Worm (Caenorhabditis elegans): Measurements from ENCODE around the gene F18G5.6.

Gene F18G5.6

DNA sequence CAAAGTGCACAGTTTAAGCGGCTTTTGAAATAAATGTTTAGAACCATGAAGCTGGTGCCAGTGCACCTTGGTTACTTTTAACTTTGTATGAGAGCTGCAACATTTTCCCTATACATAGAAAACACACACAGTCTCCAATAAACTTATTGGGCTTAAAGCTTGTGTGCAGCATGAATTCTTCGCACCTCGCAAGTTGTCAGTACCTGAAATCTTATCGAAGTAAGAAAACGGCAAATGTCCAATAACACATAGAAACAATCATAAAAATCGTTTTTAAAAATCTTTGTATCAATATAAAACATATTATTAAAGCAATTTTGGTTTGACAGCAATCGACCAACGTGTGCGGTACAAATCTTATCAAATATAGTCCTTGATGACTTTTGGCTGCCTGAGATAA, 4.2 kb upstream of the F18G5.6 start:
- no peak for TF ChIP-seq egl-27 (tag; optimal IDR thresholded peaks at IDR 0.05)
- peak; percentile 17 for TF ChIP-seq nhr-23 (tag; optimal IDR thresholded peaks at IDR 0.05)
- TF ChIP-seq unc-62 (GFP tag; optimal IDR thresholded peaks at IDR 0.05) = no peak
- TF ChIP-seq nhr-12 (tag; optimal IDR thresholded peaks at IDR 0.05) = no peak
- TF ChIP-seq fkh-2 (tag; optimal IDR thresholded peaks at IDR 0.05) = no peak
- TF ChIP-seq nhr-25 (tag; optimal IDR thresholded peaks at IDR 0.05) = no peak
- no peak for TF ChIP-seq fkh-10 (GFP tag; optimal IDR thresholded peaks at IDR 0.05)

DNA sequence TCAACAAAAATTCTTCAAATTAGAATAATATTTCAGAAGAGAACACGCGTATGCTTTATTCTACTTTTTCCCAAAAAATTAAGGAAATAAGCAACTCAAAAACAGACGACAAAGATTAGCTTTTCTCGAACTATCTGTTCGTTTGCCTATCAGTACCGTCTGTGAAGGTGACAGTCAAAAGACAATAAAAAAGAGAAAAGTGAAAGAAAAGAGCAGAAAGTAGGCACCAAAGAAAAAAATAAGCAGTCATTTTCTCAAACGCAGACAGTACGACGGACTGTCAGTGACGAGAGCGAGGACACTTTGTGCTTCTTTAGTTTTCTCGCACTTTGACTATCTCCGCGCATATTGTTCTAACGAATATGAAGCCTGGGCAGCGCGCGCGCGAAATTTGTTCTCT, 2.4 kb upstream of the F18G5.6 start:
- TF ChIP-seq egl-5 (tag; optimal IDR thresholded peaks at IDR 0.05) = no peak
- peak; percentile 67 for TF ChIP-seq elt-2 (tag; optimal IDR thresholded peaks at IDR 0.05)
- no peak for TF ChIP-seq zag-1 (tag; optimal IDR thresholded peaks at IDR 0.05)
- TF ChIP-seq lin-15B (tag; optimal IDR thresholded peaks at IDR 0.05) = no peak
- no peak for TF ChIP-seq nhr-67 (tag; optimal IDR thresholded peaks at IDR 0.05)
- TF ChIP-seq pha-4 (tag; optimal IDR thresholded peaks at IDR 0.05) = peak; percentile 57

DNA sequence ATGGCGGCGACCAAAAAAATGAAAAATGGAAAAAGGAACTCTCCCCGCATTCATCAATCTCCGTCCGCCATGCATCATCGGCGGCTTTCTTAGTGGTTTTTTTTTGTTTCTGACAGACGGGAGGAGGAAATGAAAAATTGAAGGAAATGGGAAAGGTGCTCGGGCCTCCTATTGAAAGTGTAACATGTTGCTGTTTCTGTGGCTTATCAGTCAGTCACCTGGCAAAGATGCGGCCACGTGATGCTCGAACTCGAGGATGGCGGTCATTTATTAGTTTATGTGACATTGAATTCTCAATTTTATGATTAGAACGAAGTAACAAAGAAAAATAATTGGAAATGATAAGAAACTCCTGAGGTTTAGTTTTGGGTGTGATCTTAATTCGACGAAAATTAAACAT, 505 bp upstream of the F18G5.6 start:
- TF ChIP-seq nhr-23 (tag; optimal IDR thresholded peaks at IDR 0.05) (no peak), ama-1 (optimal IDR thresholded peaks at IDR 0.05) (peak; percentile 61), egl-5 (tag; optimal IDR thresholded peaks at IDR 0.05) (peak; percentile 24), ztf-4 (tag; optimal IDR thresholded peaks at IDR 0.05) (no peak), nfya-1 (tag; optimal IDR thresholded peaks at IDR 0.05; ENCODE audit: insufficient read depth) (peak; percentile 37), pha-4 (tag; optimal IDR thresholded peaks at IDR 0.05) (peak; percentile 80), lin-39 (tag; optimal IDR thresholded peaks at IDR 0.05) (peak; percentile 76), jun-1 (tag; optimal IDR thresholded peaks at IDR 0.05) (peak; percentile 12), mdl-1 (tag; optimal IDR thresholded peaks at IDR 0.05) (peak; percentile 42), pqm-1 (tag; optimal IDR thresholded peaks at IDR 0.05) (peak; percentile 88), egl-27 (tag; optimal IDR thresholded peaks at IDR 0.05) (no peak), elt-2 (tag; optimal IDR thresholded peaks at IDR 0.05) (peak; percentile 96), lin-15B (tag; optimal IDR thresholded peaks at IDR 0.05) (no peak)

- TF ChIP-seq nhr-67 (tag; optimal IDR thresholded peaks at IDR 0.05) (no peak), nhr-76 (tag; optimal IDR thresholded peaks at IDR 0.05) (no peak), elt-2 (tag; optimal IDR thresholded peaks at IDR 0.05) (peak; percentile 33), elt-3 (tag; optimal IDR thresholded peaks at IDR 0.05) (no peak)
These were observed 2.4 kb downstream of the F18G5.6 start for ce11 chrX:9261626-9262189.

DNA sequence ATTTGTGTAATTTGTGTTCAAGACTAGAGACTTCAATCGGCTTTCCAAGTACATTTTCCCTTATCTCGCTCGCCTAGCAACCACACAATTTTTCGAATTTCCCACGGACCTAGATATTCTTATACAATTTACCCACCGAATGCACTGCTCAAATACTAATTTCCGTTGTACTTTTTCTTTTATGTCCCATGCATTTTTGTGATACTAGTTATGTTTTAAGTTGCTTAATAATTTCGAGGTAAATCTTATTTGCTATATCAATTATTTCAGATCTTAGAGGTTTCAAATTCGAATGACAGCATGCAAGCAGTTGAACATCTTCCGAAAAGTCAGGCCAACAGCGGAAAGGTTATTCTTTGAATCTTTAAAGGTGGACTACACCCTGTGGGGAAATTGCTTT, 4.6 kb downstream of the F18G5.6 start, which contains the start of gene F18G5.1:
F18G5.1 (plus strand) TSS at position 301 of the 400 bp plus-strand sequence.
- TF ChIP-seq pqm-1 (tag; optimal IDR thresholded peaks at IDR 0.05) (no peak), zag-1 (tag; optimal IDR thresholded peaks at IDR 0.05) (no peak), mml-1 (tag; optimal IDR thresholded peaks at IDR 0.05) (no peak), ceh-9 (tag; optimal IDR thresholded peaks at IDR 0.05) (no peak), fkh-2 (tag; optimal IDR thresholded peaks at IDR 0.05) (no peak), aly-2 (tag; optimal IDR thresholded peaks at IDR 0.05) (no peak), elt-1 (tag; optimal IDR thresholded peaks at IDR 0.05) (no peak), nhr-237 (tag; optimal IDR thresholded peaks at IDR 0.05) (no peak), nhr-76 (tag; optimal IDR thresholded peaks at IDR 0.05) (no peak), lin-15B (tag; optimal IDR thresholded peaks at IDR 0.05) (no peak), nhr-11 (tag; optimal IDR thresholded peaks at IDR 0.05) (no peak), unc-62 (GFP tag; optimal IDR thresholded peaks at IDR 0.05) (no peak), daf-12 (tag; optimal IDR thresholded peaks at IDR 0.05) (no peak), eor-1 (tag; optimal IDR thresholded peaks at IDR 0.05) (no peak), sea-2 (GFP tag; optimal IDR thresholded peaks at IDR 0.05) (no peak)

ce11 chrX:9255993-9256392, 8.1 kb downstream of the F18G5.6 start:
- no peak for TF ChIP-seq fos-1 (tag; optimal IDR thresholded peaks at IDR 0.05)

All from whole organism, L3 larva.